4 worm cellular contexts compared by ENCODE assay signal in genomic region chrIV:682726-683340, ce11.
TF ChIP-seq lines count a peak whose summit lies in the region.

No protein-coding gene starts in this region.

TF ChIP-seq in whole organism, L2 larva, 48 proteins besides CTCF, POLR2A, EP300 and RAD21 (continues in another document):
- TF ChIP-seq snpc-4 (tag; optimal IDR thresholded peaks at IDR 0.05; lab: Kevin White, UChicago) (no peak), fos-1 (tag; optimal IDR thresholded peaks at IDR 0.05; lab: Kevin White, UChicago) (peak; percentile 60), R02D3.7 (tag; optimal IDR thresholded peaks at IDR 0.05; lab: Kevin White, UChicago) (no peak), ztf-4 (tag; optimal IDR thresholded peaks at IDR 0.05; lab: Kevin White, UChicago) (no peak), lsy-2 (tag; optimal IDR thresholded peaks at IDR 0.05; lab: Kevin White, UChicago) (peak in 1 of 2 experiments; percentile 36), egl-27 (tag; optimal IDR thresholded peaks at IDR 0.05; lab: Kevin White, UChicago) (no peak), unc-62 (GFP tag; optimal IDR thresholded peaks at IDR 0.05; lab: Kevin White, UChicago) (no peak), ceh-16 (tag; optimal IDR thresholded peaks at IDR 0.05; lab: Kevin White, UChicago) (no peak), nhr-25 (tag; optimal IDR thresholded peaks at IDR 0.05; lab: Kevin White, UChicago) (no peak), lin-11 (tag; optimal IDR thresholded peaks at IDR 0.05; lab: Kevin White, UChicago) (peak; percentile 20), ama-1 (optimal IDR thresholded peaks at IDR 0.05; lab: Kevin White, UChicago) (no peak), sma-3 (GFP tag; optimal IDR thresholded peaks at IDR 0.05; lab: Kevin White, UChicago) (peak; percentile 51), ztf-11 (tag; optimal IDR thresholded peaks at IDR 0.05; lab: Kevin White, UChicago) (no peak), Y55F3AM.14 (GFP tag; optimal IDR thresholded peaks at IDR 0.05; lab: Kevin White, UChicago) (peak; percentile 65), skn-1 (tag; optimal IDR thresholded peaks at IDR 0.05; lab: Kevin White, UChicago) (no peak), unc-55 (GFP tag; optimal IDR thresholded peaks at IDR 0.05; lab: Kevin White, UChicago) (peak; percentile 63), nhr-23 (tag; optimal IDR thresholded peaks at IDR 0.05; lab: Kevin White, UChicago) (no peak), C34F6.9 (tag; optimal IDR thresholded peaks at IDR 0.05; lab: Kevin White, UChicago) (peak; percentile 50), nhr-129 (tag; optimal IDR thresholded peaks at IDR 0.05; lab: Kevin White, UChicago) (peak; percentile 79), elt-3 (tag; optimal IDR thresholded peaks at IDR 0.05; lab: Kevin White, UChicago) (no peak), mbf-1 (tag; optimal IDR thresholded peaks at IDR 0.05; lab: Kevin White, UChicago) (no peak), ceh-82 (tag; optimal IDR thresholded peaks at IDR 0.05; lab: Kevin White, UChicago) (no peak), ZK546.5 (tag; optimal IDR thresholded peaks at IDR 0.05; lab: Kevin White, UChicago) (no peak), mab-5 (tag; optimal IDR thresholded peaks at IDR 0.05; lab: Kevin White, UChicago) (no peak)

TF ChIP-seq in whole organism, L4 larva, 104 proteins besides CTCF, POLR2A, EP300 and RAD21 (continues in another document):
- TF ChIP-seq fos-1 (tag; optimal IDR thresholded peaks at IDR 0.05; lab: Kevin White, UChicago), result no peak
- TF ChIP-seq aly-2 (tag; optimal IDR thresholded peaks at IDR 0.05; lab: Kevin White, UChicago), result no peak
- peak; percentile 90 for TF ChIP-seq hmg-1.1 (GFP tag; IDR thresholded peaks at IDR 0.05; lab: Robert Waterston, UW)
- no peak for TF ChIP-seq daf-12 (tag; optimal IDR thresholded peaks at IDR 0.05; lab: Kevin White, UChicago)
- peak; percentile 79 for TF ChIP-seq rbr-2 (tag; optimal IDR thresholded peaks at IDR 0.05; lab: Kevin White, UChicago)
- TF ChIP-seq ceh-20 (GFP tag; IDR thresholded peaks at IDR 0.05; lab: Robert Waterston, UW), result peak; percentile 52; the same call in 1 of the 2 replicates
- peak; percentile 2 for TF ChIP-seq F49E8.2 (tag; optimal IDR thresholded peaks at IDR 0.05; lab: Kevin White, UChicago; ENCODE audit: borderline replicate concordance)
- TF ChIP-seq snpc-4 (tag; optimal IDR thresholded peaks at IDR 0.05; lab: Kevin White, UChicago), result no peak
- TF ChIP-seq zip-11 (GFP tag; IDR thresholded peaks at IDR 0.05; lab: Robert Waterston, UW), result no peak; the same call in 1 of the 2 replicates
- TF ChIP-seq unc-130 (GFP tag; optimal IDR thresholded peaks at IDR 0.05; lab: Kevin White, UChicago), result peak; percentile 68
- TF ChIP-seq dmd-6 (GFP tag; IDR thresholded peaks at IDR 0.05; lab: Robert Waterston, UW), result peak; percentile 71
- TF ChIP-seq lin-29 (GFP tag; IDR thresholded peaks at IDR 0.05; lab: Robert Waterston, UW), result 0 out of 2 replicates have a peak, but pooled peaks have one; percentile 35
- TF ChIP-seq cey-2 (tag; optimal IDR thresholded peaks at IDR 0.05; lab: Kevin White, UChicago; ENCODE audit: borderline replicate concordance, insufficient read depth), result no peak
- peak in 1 of 2 experiments; percentile 87 for TF ChIP-seq unc-62 (GFP tag; optimal IDR thresholded peaks at IDR 0.05 in 1 of 2; lab: Kevin White, UChicago)
- TF ChIP-seq unc-62 (tag; optimal IDR thresholded peaks at IDR 0.05; lab: Kevin White, UChicago), result no peak
- peak; percentile 33 for TF ChIP-seq nhr-48 (tag; optimal IDR thresholded peaks at IDR 0.05; lab: Kevin White, UChicago)
- TF ChIP-seq nhr-77 (tag; optimal IDR thresholded peaks at IDR 0.05; lab: Kevin White, UChicago), result no peak
- no peak for TF ChIP-seq spr-1 (tag; optimal IDR thresholded peaks at IDR 0.05; lab: Kevin White, UChicago)
- TF ChIP-seq ceh-44 (GFP tag; IDR thresholded peaks at IDR 0.05; lab: Robert Waterston, UW), result peak; percentile 62; the same call in 1 of the 2 replicates
- no peak for TF ChIP-seq nhr-25 (tag; optimal IDR thresholded peaks at IDR 0.05; lab: Kevin White, UChicago; ENCODE audit: borderline replicate concordance, insufficient read depth)
- peak; percentile 81 for TF ChIP-seq madf-9 (GFP tag; conservative IDR thresholded peaks at IDR 0.05; lab: Robert Waterston, UW)
- no peak for TF ChIP-seq zip-2 (tag; optimal IDR thresholded peaks at IDR 0.05; lab: Kevin White, UChicago)

TF ChIP-seq in whole organism, late embryonic, 69 proteins besides CTCF, POLR2A, EP300 and RAD21 (continues in another document):
- TF ChIP-seq lim-6 (tag; optimal IDR thresholded peaks at IDR 0.05; lab: Kevin White, UChicago) (peak; percentile 61), hlh-30 (tag; optimal IDR thresholded peaks at IDR 0.05; lab: Kevin White, UChicago; ENCODE audit: insufficient read depth) (peak; percentile 87), dve-1 (tag; optimal IDR thresholded peaks at IDR 0.05; lab: Kevin White, UChicago) (peak; percentile 62), F13H6.1 (tag; optimal IDR thresholded peaks at IDR 0.05; lab: Kevin White, UChicago) (peak; percentile 30), odd-2 (tag; optimal IDR thresholded peaks at IDR 0.05; lab: Kevin White, UChicago) (no peak), Y22D7AL.16 (tag; optimal IDR thresholded peaks at IDR 0.05; lab: Kevin White, UChicago) (peak; percentile 72), ceh-6 (GFP tag; optimal IDR thresholded peaks at IDR 0.05; lab: Kevin White, UChicago) (peak; percentile 81), fax-1 (tag; optimal IDR thresholded peaks at IDR 0.05; lab: Kevin White, UChicago) (peak; percentile 63), npax-4 (tag; optimal IDR thresholded peaks at IDR 0.05; lab: Kevin White, UChicago) (peak; percentile 23), T23F11.4 (GFP tag; optimal IDR thresholded peaks at IDR 0.05; lab: Kevin White, UChicago) (peak; percentile 71), pag-3 (tag; optimal IDR thresholded peaks at IDR 0.05; lab: Kevin White, UChicago; ENCODE audit: borderline replicate concordance) (peak; percentile 28), ceh-22 (tag; optimal IDR thresholded peaks at IDR 0.05; lab: Kevin White, UChicago) (no peak), pros-1 (tag; optimal IDR thresholded peaks at IDR 0.05; lab: Kevin White, UChicago) (no peak), pha-2 (tag; optimal IDR thresholded peaks at IDR 0.05; lab: Kevin White, UChicago) (no peak), mec-3 (tag; optimal IDR thresholded peaks at IDR 0.05; lab: Kevin White, UChicago; ENCODE audit: borderline replicate concordance) (no peak), ceh-14 (tag; optimal IDR thresholded peaks at IDR 0.05; lab: Kevin White, UChicago) (peak; percentile 75), ceh-24 (tag; optimal IDR thresholded peaks at IDR 0.05; lab: Kevin White, UChicago) (no peak), dmd-4 (tag; optimal IDR thresholded peaks at IDR 0.05; lab: Kevin White, UChicago; ENCODE audit: borderline replicate concordance) (peak; percentile 53), zip-5 (tag; optimal IDR thresholded peaks at IDR 0.05; lab: Kevin White, UChicago) (peak; percentile 40), fkh-10 (GFP tag; optimal IDR thresholded peaks at IDR 0.05; lab: Kevin White, UChicago) (no peak), hlh-6 (tag; optimal IDR thresholded peaks at IDR 0.05; lab: Kevin White, UChicago) (peak; percentile 82), pax-1 (tag; optimal IDR thresholded peaks at IDR 0.05; lab: Kevin White, UChicago) (no peak), hlh-8 (tag; optimal IDR thresholded peaks at IDR 0.05; lab: Kevin White, UChicago) (peak; percentile 25), lin-11 (tag; optimal IDR thresholded peaks at IDR 0.05; lab: Kevin White, UChicago) (peak; percentile 66), K02D7.2 (tag; optimal IDR thresholded peaks at IDR 0.05; lab: Kevin White, UChicago) (peak; percentile 33)

TF ChIP-seq in whole organism, mixed stage, embryonic, 35 proteins besides CTCF, POLR2A, EP300 and RAD21 (continues in another document):
- TF ChIP-seq unc-120 (tag; optimal IDR thresholded peaks at IDR 0.05; lab: Kevin White, UChicago; ENCODE audit: poor library complexity, severe bottlenecking) (peak; percentile 89), ceh-43 (GFP tag; optimal IDR thresholded peaks at IDR 0.05; lab: Kevin White, UChicago) (peak; percentile 76), ces-1 (GFP tag; optimal IDR thresholded peaks at IDR 0.05; lab: Kevin White, UChicago) (peak; percentile 11), lin-32 (GFP tag; optimal IDR thresholded peaks at IDR 0.05; lab: Kevin White, UChicago) (peak; percentile 48), sptf-1 (tag; optimal IDR thresholded peaks at IDR 0.05; lab: Kevin White, UChicago) (peak; percentile 91), ceh-83 (GFP tag; optimal IDR thresholded peaks at IDR 0.05; lab: Kevin White, UChicago) (peak; percentile 89), cnd-1 (tag; optimal IDR thresholded peaks at IDR 0.05; lab: Kevin White, UChicago) (peak; percentile 88), sem-2 (GFP tag; optimal IDR thresholded peaks at IDR 0.05; lab: Kevin White, UChicago) (peak; percentile 73), mls-2 (tag; optimal IDR thresholded peaks at IDR 0.05; lab: Kevin White, UChicago) (peak; percentile 88), zip-8 (tag; optimal IDR thresholded peaks at IDR 0.05; lab: Kevin White, UChicago) (no peak), lin-13 (tag; optimal IDR thresholded peaks at IDR 0.05; lab: Kevin White, UChicago) (no peak), bed-3 (GFP tag; optimal IDR thresholded peaks at IDR 0.05; lab: Kevin White, UChicago) (peak; percentile 60), nhr-2 (tag; optimal IDR thresholded peaks at IDR 0.05; lab: Kevin White, UChicago) (no peak), elt-3 (tag; optimal IDR thresholded peaks at IDR 0.05; lab: Kevin White, UChicago) (no peak), nhr-237 (tag; optimal IDR thresholded peaks at IDR 0.05; lab: Kevin White, UChicago) (no peak), mep-1 (tag; optimal IDR thresholded peaks at IDR 0.05; lab: Kevin White, UChicago) (peak; percentile 50), nhr-76 (tag; optimal IDR thresholded peaks at IDR 0.05; lab: Kevin White, UChicago) (no peak), ceh-39 (tag; optimal IDR thresholded peaks at IDR 0.05; lab: Kevin White, UChicago) (no peak), snpc-4 (tag; optimal IDR thresholded peaks at IDR 0.05; lab: Kevin White, UChicago) (no peak), tbx-8 (GFP tag; optimal IDR thresholded peaks at IDR 0.05; lab: Kevin White, UChicago) (peak; percentile 10), ztf-11 (tag; optimal IDR thresholded peaks at IDR 0.05; lab: Kevin White, UChicago) (no peak), drap-1 (GFP tag; optimal IDR thresholded peaks at IDR 0.05; lab: Kevin White, UChicago) (peak; percentile 81), blmp-1 (tag; optimal IDR thresholded peaks at IDR 0.05; lab: Kevin White, UChicago) (peak; percentile 89), mab-5 (tag; optimal IDR thresholded peaks at IDR 0.05; lab: Kevin White, UChicago) (no peak), ham-2 (GFP tag; optimal IDR thresholded peaks at IDR 0.05; lab: Kevin White, UChicago) (peak; percentile 79), unc-62 (GFP tag; optimal IDR thresholded peaks at IDR 0.05; lab: Kevin White, UChicago) (peak; percentile 25), M03D4.4 (tag; optimal IDR thresholded peaks at IDR 0.05; lab: Kevin White, UChicago) (peak; percentile 84), lsy-2 (tag; optimal IDR thresholded peaks at IDR 0.05; lab: Kevin White, UChicago) (peak; percentile 8), elt-1 (tag; optimal IDR thresholded peaks at IDR 0.05; lab: Kevin White, UChicago; ENCODE audit: borderline replicate concordance, insufficient read depth) (no peak)
